Fruit fly (Drosophila melanogaster) whole organism, prepupa: ENCODE results near the gene kis.

Experiments used
- Blimp-1 ChIP-seq: fragments of 200-800 bp; sonication (Bioruptor generic); optimal IDR thresholded peaks from 3 replicates; lab custom pipeline; 2017; ENCODE audit warnings: missing biosample characterization, missing genetic modification characterization, mild to moderate bottlenecking, moderate library complexity, missing genetic modification reagents
- CG10631 ChIP-seq: fragments of 200-800 bp; sonication (Bioruptor generic); optimal IDR thresholded peaks from 2 replicates; lab custom pipeline; 2016; ENCODE audit warnings: missing biosample characterization, missing genetic modification characterization
- CG11294 ChIP-seq: fragments of 200-800 bp; sonication (Bioruptor generic); IDR thresholded peaks from 2 replicates; pipeline ENCODE4 v1.3.6; 2022; ENCODE audit warnings: missing biosample characterization, missing genetic modification characterization
- CG11762 ChIP-seq: fragments of 200-800 bp; sonication (Bioruptor generic); optimal IDR thresholded peaks from 3 replicates; lab custom pipeline; 2016; ENCODE audit warnings: missing biosample characterization, missing genetic modification characterization; ENCODE audit not compliant: insufficient read depth
- CG11902 ChIP-seq: fragments of 200-800 bp; sonication (Bioruptor generic); optimal IDR thresholded peaks from 3 replicates; lab custom pipeline; 2016; ENCODE audit warnings: missing biosample characterization, missing genetic modification characterization
- CG15336 ChIP-seq: fragments of 200-800 bp; sonication (Bioruptor generic); IDR thresholded peaks from 2 replicates; pipeline ENCODE4 v1.3.6; 2022; ENCODE audit warnings: missing biosample characterization, missing genetic modification characterization
- CG1621 ChIP-seq: fragments of 200-800 bp; sonication (Bioruptor generic); optimal IDR thresholded peaks from 3 replicates; lab custom pipeline; 2018; ENCODE audit warnings: missing biosample characterization, mild to moderate bottlenecking, missing genetic modification characterization
- CG16779 ChIP-seq: fragments of 200-800 bp; sonication (Bioruptor generic); optimal IDR thresholded peaks from 3 replicates; lab custom pipeline; 2017; ENCODE audit warnings: missing biosample characterization, mild to moderate bottlenecking, missing genetic modification characterization
- CG31627 ChIP-seq: fragments of 200-800 bp; sonication (Bioruptor generic); optimal IDR thresholded peaks from 3 replicates; lab custom pipeline; 2016; ENCODE audit warnings: missing biosample characterization, missing genetic modification characterization
- CG32006 ChIP-seq: fragments of 200-800 bp; sonication (Bioruptor generic); optimal IDR thresholded peaks from 3 replicates; lab custom pipeline; 2017; ENCODE audit warnings: missing biosample characterization, mild to moderate bottlenecking, missing genetic modification characterization
- CG34406 ChIP-seq: fragments of 200-800 bp; sonication (Bioruptor generic); optimal IDR thresholded peaks from 3 replicates; lab custom pipeline; 2016; ENCODE audit warnings: missing biosample characterization, missing genetic modification characterization
- CG4318 ChIP-seq: fragments of 200-800 bp; sonication (Bioruptor generic); optimal IDR thresholded peaks from 3 replicates; lab custom pipeline; 2017; ENCODE audit warnings: missing biosample characterization, mild to moderate bottlenecking, missing genetic modification characterization
- CG6163 ChIP-seq: fragments of 200-800 bp; sonication (Bioruptor generic); IDR thresholded peaks from 3 replicates; pipeline ENCODE4 v1.3.6; 2022; ENCODE audit warnings: missing biosample characterization, missing genetic modification characterization
- CG6276 ChIP-seq: fragments of 200-800 bp; sonication (Bioruptor generic); optimal IDR thresholded peaks from 2 replicates; lab custom pipeline; 2017; ENCODE audit warnings: missing biosample characterization, mild to moderate bottlenecking, missing genetic modification characterization
- CG6792 ChIP-seq: fragments of 200-800 bp; sonication (Bioruptor generic); optimal IDR thresholded peaks from 3 replicates; lab custom pipeline; 2016; ENCODE audit warnings: missing biosample characterization, missing genetic modification characterization
- CG6808 ChIP-seq: fragments of 200-800 bp; sonication (Bioruptor generic); optimal IDR thresholded peaks from 3 replicates; lab custom pipeline; 2017; ENCODE audit warnings: missing biosample characterization, missing genetic modification characterization, mild to moderate bottlenecking, moderate library complexity, missing genetic modification reagents
- CG6854 ChIP-seq: fragments of 200-800 bp; sonication (Bioruptor generic); optimal IDR thresholded peaks from 2 replicates; lab custom pipeline; 2017; ENCODE audit warnings: missing biosample characterization, mild to moderate bottlenecking, missing genetic modification characterization
- CG7368 ChIP-seq: fragments of 200-800 bp; sonication (Bioruptor generic); optimal IDR thresholded peaks from 3 replicates; lab custom pipeline; 2016; ENCODE audit warnings: missing biosample characterization, missing genetic modification characterization
- CG8119 ChIP-seq: fragments of 200-800 bp; sonication (Bioruptor generic); IDR thresholded peaks from 3 replicates; pipeline ENCODE4 v1.3.6; 2022; ENCODE audit warnings: missing biosample characterization, missing genetic modification characterization
- CG8319 ChIP-seq: fragments of 200-800 bp; sonication (Bioruptor generic); optimal IDR thresholded peaks from 3 replicates; lab custom pipeline; 2016; ENCODE audit warnings: missing biosample characterization, missing genetic modification characterization
- CG8632 ChIP-seq: fragments of 200-800 bp; sonication (Bioruptor generic); optimal IDR thresholded peaks from 3 replicates; lab custom pipeline; 2016; ENCODE audit warnings: missing biosample characterization, missing genetic modification characterization
- CG9139 ChIP-seq: fragments of 200-800 bp; sonication (Bioruptor generic); optimal IDR thresholded peaks from 3 replicates; lab custom pipeline; 2017; ENCODE audit warnings: missing biosample characterization, mild to moderate bottlenecking, missing genetic modification characterization
- Eip75B ChIP-seq: fragments of 200-800 bp; sonication (Bioruptor generic); optimal IDR thresholded peaks from 3 replicates; lab custom pipeline; 2016; ENCODE audit warnings: missing biosample characterization, missing genetic modification characterization
- Eip78C ChIP-seq: fragments of 200-800 bp; sonication (Bioruptor generic); peaks from one replicate; lab custom pipeline; 2016; ENCODE audit warnings: missing biosample characterization, missing genetic modification characterization
- Ets96B ChIP-seq: fragments of 200-800 bp; optimal IDR thresholded peaks from 2 replicates; lab custom pipeline; 2019; ENCODE audit warnings: missing biosample characterization, mild to moderate bottlenecking, missing genetic modification characterization, moderate library complexity
- Gug ChIP-seq: fragments of 200-800 bp; sonication (Bioruptor generic); IDR thresholded peaks from 2 replicates; pipeline ENCODE4 v1.3.6; 2022; ENCODE audit warnings: missing biosample characterization, missing genetic modification characterization
- Hr38 ChIP-seq: sonication (Bioruptor generic); optimal IDR thresholded peaks from 2 replicates; lab custom pipeline; 2016; ENCODE audit warnings: missing biosample characterization, missing genetic modification characterization
- Hr4 ChIP-seq: fragments of 200-800 bp; sonication (Bioruptor generic); optimal IDR thresholded peaks from 3 replicates; lab custom pipeline; 2016; ENCODE audit warnings: missing biosample characterization, missing genetic modification characterization
- Lpt ChIP-seq: fragments of 200-800 bp; sonication (Bioruptor generic); optimal IDR thresholded peaks from 3 replicates; lab custom pipeline; 2016; ENCODE audit warnings: missing biosample characterization, missing genetic modification characterization
- Smox ChIP-seq: fragments of 200-800 bp; sonication (Bioruptor generic); optimal IDR thresholded peaks from 3 replicates; lab custom pipeline; 2016; ENCODE audit warnings: missing biosample characterization, missing genetic modification characterization
- Sox102F ChIP-seq: fragments of 200-800 bp; sonication (Bioruptor generic); optimal IDR thresholded peaks from 2 replicates; lab custom pipeline; 2016; ENCODE audit warnings: missing biosample characterization, mild to moderate bottlenecking, missing genetic modification characterization
- Sox15 ChIP-seq: fragments of 200-800 bp; sonication (Bioruptor generic); optimal IDR thresholded peaks from 3 replicates; lab custom pipeline; 2016; ENCODE audit warnings: missing biosample characterization, missing genetic modification characterization
- acj6 ChIP-seq: fragments of 200-800 bp; sonication (Bioruptor generic); optimal IDR thresholded peaks from 3 replicates; lab custom pipeline; 2016; ENCODE audit warnings: missing biosample characterization, missing genetic modification characterization
- cyc ChIP-seq: fragments of 200-800 bp; sonication (Bioruptor generic); optimal IDR thresholded peaks from 3 replicates; lab custom pipeline; 2016; ENCODE audit warnings: missing biosample characterization, missing genetic modification characterization
- dac ChIP-seq: fragments of 200-800 bp; sonication (Bioruptor generic); optimal IDR thresholded peaks from 2 replicates; lab custom pipeline; 2017; ENCODE audit warnings: missing biosample characterization, mild to moderate bottlenecking, missing genetic modification characterization
- eg ChIP-seq: fragments of 200-800 bp; sonication (Bioruptor generic); IDR thresholded peaks from 3 replicates; pipeline ENCODE4 v1.3.6; 2022; ENCODE audit warnings: missing biosample characterization, missing genetic modification characterization
- esn ChIP-seq: fragments of 200-800 bp; sonication (Bioruptor generic); optimal IDR thresholded peaks from 2 replicates; lab custom pipeline; 2016; ENCODE audit warnings: missing biosample characterization, mild to moderate bottlenecking, missing genetic modification characterization, moderate library complexity
- fd85E ChIP-seq: fragments of 200-800 bp; sonication (Bioruptor generic); optimal IDR thresholded peaks from 3 replicates; lab custom pipeline; 2016; ENCODE audit warnings: missing biosample characterization, missing genetic modification characterization
- net ChIP-seq: fragments of 200-800 bp; sonication (Bioruptor generic); optimal IDR thresholded peaks from 3 replicates; lab custom pipeline; 2016; ENCODE audit warnings: missing biosample characterization, missing genetic modification characterization
- ss ChIP-seq, 2 experiments: fragments of 200-800 bp; sonication (Bioruptor generic); optimal IDR thresholded peaks; 2 replicates in 1 of 2; 3 replicates in 1 of 2; lab custom pipeline; 2017 to 2018; ENCODE audit warnings: mild to moderate bottlenecking in 2 of 2, missing biosample characterization in 2 of 2, missing genetic modification characterization in 2 of 2, moderate library complexity in 1 of 2
- topi ChIP-seq: fragments of 200-800 bp; sonication (Bioruptor generic); optimal IDR thresholded peaks from 3 replicates; lab custom pipeline; 2016; ENCODE audit warnings: missing biosample characterization, missing genetic modification characterization
- vri ChIP-seq: fragments of 200-800 bp; sonication (Bioruptor generic); optimal IDR thresholded peaks from 3 replicates; lab custom pipeline; 2016; ENCODE audit warnings: missing biosample characterization, mild to moderate bottlenecking, missing genetic modification characterization

kis gene

DNA sequence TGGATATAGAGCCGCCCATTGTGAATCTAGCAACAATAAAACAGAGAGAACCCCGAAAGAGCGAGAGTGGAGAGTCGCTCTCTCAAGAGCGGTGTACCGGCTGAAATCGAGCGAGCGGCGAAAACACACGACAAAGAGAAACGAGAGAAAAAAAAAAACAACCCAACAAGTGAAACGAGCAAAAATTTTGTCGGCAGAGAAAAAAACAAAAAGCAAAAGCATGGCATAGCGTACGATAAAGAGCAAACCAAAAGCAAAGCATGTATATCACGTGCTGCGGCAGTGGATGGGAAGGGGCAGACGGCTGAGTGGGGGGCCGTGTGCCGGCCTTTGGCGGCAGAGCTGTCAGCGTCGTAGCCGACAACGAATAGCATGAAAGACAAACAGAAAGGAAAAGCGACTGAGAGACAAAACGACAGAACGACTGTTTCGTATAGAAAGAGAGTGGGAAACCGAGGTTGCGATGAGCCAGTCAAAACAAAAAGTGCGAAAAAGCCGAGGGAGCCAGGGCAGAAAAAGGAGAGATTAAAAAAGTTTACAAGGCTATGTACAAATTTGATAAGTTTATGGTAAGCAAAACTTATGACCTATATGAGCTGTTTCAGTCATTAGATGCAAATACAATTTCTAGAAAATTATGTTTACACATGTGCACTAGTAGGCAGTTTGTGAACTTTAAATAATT, 3.8 kb downstream of the kis start (continued):
- TF ChIP-seq CG6792 (peak; percentile 40), CG1621 (tag; lab: Kevin White, UChicago) (peak; percentile 75), vri (GFP tag; lab: Kevin White, UChicago) (no peak), Sox15 (no peak), eg (peak; percentile 92), dac (GFP tag; lab: Kevin White, UChicago) (no peak), ss (GFP tag; optimal IDR thresholded peaks at IDR 0.05; lab: Kevin White, UChicago) (peak; percentile 87 to 93), Eip78C (peak; percentile 88), Sox102F (no peak), CG15336 (GFP tag; lab: Robert Waterston, UW) (peak; percentile 83), Ets96B (tag; lab: Kevin White, UChicago) (peak; percentile 20), Blimp-1 (GFP tag; lab: Kevin White, UChicago) (no peak), Eip75B (GFP tag; lab: Kevin White, UChicago) (peak; percentile 61), esn (GFP tag; lab: Kevin White, UChicago) (peak; percentile 38), CG34406 (GFP tag; lab: Kevin White, UChicago) (peak; percentile 43), CG6276 (GFP tag; lab: Kevin White, UChicago) (peak; percentile 82), acj6 (GFP tag; lab: Kevin White, UChicago) (no peak), CG11762 (GFP tag; lab: Kevin White, UChicago) (peak; percentile 39), fd85E (GFP tag; lab: Kevin White, UChicago) (no peak), CG32006 (GFP tag; lab: Kevin White, UChicago) (peak; percentile 37), CG16779 (tag; lab: Kevin White, UChicago) (peak; percentile 85), CG8119 (GFP tag; lab: Robert Waterston, UW) (peak; percentile 89)

DNA sequence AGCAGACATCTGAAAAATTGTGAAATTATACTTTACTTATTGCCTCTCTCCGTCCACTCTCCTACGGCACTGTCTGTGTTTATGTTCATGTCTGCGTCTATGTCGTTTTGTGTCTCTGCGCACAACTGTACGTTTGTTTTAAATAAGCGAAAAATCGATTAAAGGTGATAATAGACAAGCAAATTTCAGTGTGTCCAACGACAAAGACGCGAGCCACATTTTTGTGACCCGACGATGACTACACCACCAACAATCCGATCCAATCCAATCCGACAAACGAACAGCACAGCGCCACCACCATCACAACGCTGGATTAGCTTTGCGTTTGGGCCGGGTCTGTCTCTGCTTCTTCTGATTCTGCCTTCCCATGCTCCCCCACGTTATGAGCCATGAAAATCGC, 6.1 kb downstream of the kis start:
- TF ChIP-seq Smox (GFP tag; lab: Kevin White, UChicago) (no peak), dac (GFP tag; lab: Kevin White, UChicago) (no peak), CG31627 (no peak), CG15336 (GFP tag; lab: Robert Waterston, UW) (no peak), cyc (GFP tag; lab: Kevin White, UChicago) (no peak), CG8319 (GFP tag; lab: Kevin White, UChicago) (no peak), Sox102F (no peak), Eip78C (no peak), CG11294 (GFP tag; lab: Robert Waterston, UW) (no peak)

DNA sequence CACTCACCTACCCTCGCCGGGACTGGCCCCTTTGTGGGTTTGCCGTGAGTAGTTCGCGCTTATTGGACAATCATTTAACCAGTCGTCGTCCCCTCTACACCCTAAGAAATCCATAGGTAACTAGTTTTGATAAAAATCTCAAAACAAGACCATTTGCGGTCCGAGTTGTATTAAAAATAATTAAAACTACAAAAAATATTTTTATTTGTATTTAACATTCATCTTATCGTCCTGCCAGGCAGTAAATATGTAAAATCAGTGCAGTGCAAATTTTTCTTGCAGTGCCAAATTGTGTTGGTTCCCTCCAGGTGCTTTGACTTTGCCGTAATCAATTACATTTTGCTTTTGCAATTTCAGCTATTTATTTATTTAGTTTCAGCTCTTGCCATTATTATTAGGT, 6.8 kb downstream of the kis start:
- TF ChIP-seq CG7368 (GFP tag; lab: Kevin White, UChicago) (no peak), CG32006 (GFP tag; lab: Kevin White, UChicago) (peak; percentile 88), cyc (GFP tag; lab: Kevin White, UChicago) (no peak), Ets96B (tag; lab: Kevin White, UChicago) (no peak), CG6808 (GFP tag; lab: Kevin White, UChicago) (no peak), CG16779 (tag; lab: Kevin White, UChicago) (peak; percentile 11), CG8119 (GFP tag; lab: Robert Waterston, UW) (peak; percentile 93), Sox15 (no peak), CG10631 (GFP tag; lab: Kevin White, UChicago) (peak; percentile 28), net (GFP tag; lab: Kevin White, UChicago) (peak; percentile 50), dac (GFP tag; lab: Kevin White, UChicago) (peak; percentile 63), CG11294 (GFP tag; lab: Robert Waterston, UW) (peak; percentile 37; the same call in 1 of the 2 replicates), Hr38 (GFP tag; lab: Kevin White, UChicago) (no peak), CG6163 (peak; percentile 78), CG6854 (GFP tag; lab: Kevin White, UChicago) (no peak), CG9139 (no peak), CG4318 (GFP tag; lab: Kevin White, UChicago) (peak; percentile 76), Eip75B (GFP tag; lab: Kevin White, UChicago) (no peak), Gug (peak; percentile 64), CG15336 (GFP tag; lab: Robert Waterston, UW) (peak; percentile 92), Eip78C (no peak), Blimp-1 (GFP tag; lab: Kevin White, UChicago) (no peak), CG11902 (GFP tag; lab: Kevin White, UChicago) (no peak), CG8632 (GFP tag; lab: Kevin White, UChicago) (no peak), Lpt (GFP tag; lab: Kevin White, UChicago) (peak; percentile 80), CG6276 (GFP tag; lab: Kevin White, UChicago) (peak; percentile 79), Hr4 (GFP tag; lab: Kevin White, UChicago) (peak; percentile 27), eg (peak; percentile 90), topi (GFP tag; lab: Kevin White, UChicago) (no peak)
